Fruit fly (Drosophila melanogaster) whole organism, adult: ENCODE results near the gene nkd.

Experiments used
- CG11617 ChIP-seq: fragments of 200-800 bp; sonication (Bioruptor generic); optimal IDR thresholded peaks from 2 replicates; lab custom pipeline; 2017; ENCODE audit warnings: mild to moderate bottlenecking, missing biosample characterization, missing genetic modification reagents, missing genetic modification characterization
- CG14711 ChIP-seq: fragments of 200-800 bp; sonication (Bioruptor generic); optimal IDR thresholded peaks from 2 replicates; lab custom pipeline; 2018; ENCODE audit warnings: missing biosample characterization, mild to moderate bottlenecking, missing genetic modification characterization, moderate library complexity
- CG33017 ChIP-seq: fragments of 200-800 bp; sonication (Bioruptor generic); optimal IDR thresholded peaks from 2 replicates; lab custom pipeline; 2018; ENCODE audit warnings: missing biosample characterization, mild to moderate bottlenecking, missing genetic modification characterization, moderate library complexity
- CG5204 ChIP-seq: fragments of 200-800 bp; sonication (Bioruptor generic); optimal IDR thresholded peaks from 2 replicates; lab custom pipeline; 2016; ENCODE audit warnings: missing biosample characterization, missing genetic modification characterization
- CG7045 ChIP-seq: fragments of 200-800 bp; sonication (Bioruptor generic); optimal IDR thresholded peaks from 2 replicates; lab custom pipeline; 2017; ENCODE audit warnings: missing biosample characterization, mild to moderate bottlenecking, missing genetic modification characterization
- Crg-1 ChIP-seq: fragments of 200-800 bp; sonication (Bioruptor generic); optimal IDR thresholded peaks from 2 replicates; lab custom pipeline; 2016; ENCODE audit warnings: missing biosample characterization, missing genetic modification characterization
- Hr96 ChIP-seq: fragments of 200-800 bp; sonication (Bioruptor generic); optimal IDR thresholded peaks from 2 replicates; lab custom pipeline; 2016; ENCODE audit warnings: missing biosample characterization, missing genetic modification characterization
- bab1 ChIP-seq: fragments of 200-800 bp; sonication (Bioruptor generic); optimal IDR thresholded peaks from 3 replicates; lab custom pipeline; 2019; ENCODE audit warnings: missing biosample characterization, mild to moderate bottlenecking, missing genetic modification characterization, moderate library complexity
- cnc ChIP-seq, 2 experiments: fragments of >200 bp; optimal IDR thresholded peaks; 2 replicates each; lab custom pipeline; 2017
- kay ChIP-seq: fragments of 200-800 bp; sonication (Bioruptor generic); peaks from one replicate; lab custom pipeline; 2016; ENCODE audit warnings: missing biosample characterization, missing genetic modification characterization, borderline replicate concordance
- pad ChIP-seq: fragments of 200-800 bp; sonication (Bioruptor generic); optimal IDR thresholded peaks from 3 replicates; lab custom pipeline; 2017; ENCODE audit warnings: missing biosample characterization, missing genetic modification characterization, mild to moderate bottlenecking, moderate library complexity, missing genetic modification reagents
- tj ChIP-seq: fragments of 200-800 bp; sonication (Bioruptor generic); optimal IDR thresholded peaks from 3 replicates; lab custom pipeline; 2017; ENCODE audit warnings: missing biosample characterization, mild to moderate bottlenecking, missing genetic modification characterization, moderate library complexity
- toe ChIP-seq: fragments of 200-800 bp; sonication (Bioruptor generic); optimal IDR thresholded peaks from 2 replicates; lab custom pipeline; 2016; ENCODE audit warnings: missing biosample characterization, missing genetic modification characterization

DNA sequence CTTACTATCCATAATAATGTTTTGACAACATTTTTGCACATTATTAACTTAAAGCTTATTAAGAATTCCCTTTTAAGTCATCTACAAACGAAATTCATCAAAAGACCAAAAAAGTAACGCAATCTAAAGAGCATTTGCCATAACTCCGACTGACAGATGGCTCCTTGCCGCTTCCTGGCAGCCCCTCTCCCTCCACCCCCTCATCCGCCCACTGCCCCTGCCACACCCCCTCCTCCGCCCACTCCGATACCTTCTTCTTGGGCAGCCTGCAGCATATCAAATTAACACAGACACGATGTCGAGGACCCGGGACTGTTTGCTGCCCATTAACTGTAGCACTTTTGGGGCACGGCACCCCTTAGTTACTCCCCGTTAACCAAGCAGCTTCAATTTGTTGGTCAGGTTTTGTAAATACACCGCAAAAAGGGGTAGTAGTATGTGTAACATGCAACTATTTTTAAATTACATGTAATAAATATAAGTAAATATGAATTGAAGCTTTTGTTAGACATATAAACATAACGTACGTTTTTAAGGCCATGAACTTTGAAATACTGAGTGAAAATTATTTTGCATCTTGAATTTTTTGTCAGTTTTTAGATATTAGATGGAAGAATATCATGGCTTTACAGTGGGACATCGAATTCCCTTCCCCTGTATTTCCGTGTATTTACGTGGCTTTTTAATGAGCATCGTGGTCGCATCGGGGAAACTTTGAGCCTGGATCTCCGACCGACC is 9.9 kb downstream of the nkd start:
- TF ChIP-seq CG14711: no peak
- TF ChIP-seq CG5204 (GFP tag; lab: Kevin White, UChicago): no peak
- no peak for TF ChIP-seq pad (GFP tag; lab: Kevin White, UChicago)
- no peak for TF ChIP-seq tj (GFP tag; lab: Kevin White, UChicago)
- no peak for TF ChIP-seq CG7045 (GFP tag; lab: Kevin White, UChicago)
- no peak for TF ChIP-seq CG33017 (tag; lab: Kevin White, UChicago)
- no peak for TF ChIP-seq Crg-1
- no peak for TF ChIP-seq Hr96 (GFP tag; lab: Kevin White, UChicago)
- no peak for TF ChIP-seq toe (GFP tag; lab: Kevin White, UChicago)
- TF ChIP-seq cnc (optimal IDR thresholded peaks at IDR 0.05; lab: Kevin White, UChicago): no peak
- no peak for TF ChIP-seq kay (GFP tag; lab: Kevin White, UChicago)
- TF ChIP-seq bab1: no peak
- TF ChIP-seq CG11617 (GFP tag; lab: Kevin White, UChicago): no peak
